Worm (Caenorhabditis elegans) whole organism, young adult: Measurements from ENCODE around the gene T06D8.9.
"Not testable (repeated sequence)": the region's sequence is repeated elsewhere in the genome, so short reads cannot be mapped to it uniquely, and the experiment has no call there.

Source experiments
- F49E8.2 ChIP-seq: sonication (generic microtip); optimal IDR thresholded peaks from 3 replicates; lab custom pipeline; 2017; ENCODE audit warnings: missing genetic modification characterization, mild to moderate bottlenecking, missing compliant biosample characterization, antibody characterized with exemption, moderate library complexity; ENCODE audit not compliant: insufficient read depth
- T07F8.4 ChIP-seq: sonication (generic microtip); optimal IDR thresholded peaks from 2 replicates; lab custom pipeline; 2016; ENCODE audit warnings: mild to moderate bottlenecking, missing genetic modification characterization, moderate library complexity, missing compliant biosample characterization
- bed-2 ChIP-seq: fragments of 200-800 bp; sonication (Bioruptor generic); IDR thresholded peaks from 2 replicates; pipeline ENCODE4 v1.3.6; 2022; ENCODE audit warnings: missing genetic modification reagents, missing genetic modification characterization, missing compliant biosample characterization
- snpc-4 ChIP-seq, 5 experiments: fragments of 150-350 bp in 1 of 5; sonication (generic microtip) in 4 of 5; optimal IDR thresholded peaks; 2 replicates each; lab custom pipeline; 2014 to 2018; ENCODE audit warnings: missing genetic modification characterization in 5 of 5, missing biosample characterization in 3 of 5, antibody characterized with exemption in 2 of 5, mild to moderate bottlenecking in 2 of 5, missing compliant biosample characterization in 2 of 5, missing genotype in 2 of 5, moderate library complexity in 2 of 5, missing genetic modification reagents in 1 of 5
- tbp1 ChIP-seq: fragments of 200-800 bp; sonication (Bioruptor generic); optimal IDR thresholded peaks from 2 replicates; lab custom pipeline; 2018; ENCODE audit warnings: mild to moderate bottlenecking, missing genetic modification characterization, missing compliant biosample characterization

- not testable (repeated sequence) for TF ChIP-seq snpc-4 (GFP tag; optimal IDR thresholded peaks at IDR 0.05; lab: Kevin White, UChicago); snpc-4 (tag; optimal IDR thresholded peaks at IDR 0.05; lab: Kevin White, UChicago); bed-2 (GFP tag; lab: Robert Waterston, UW); T07F8.4 (tag; lab: Kevin White, UChicago); F49E8.2; tbp1 (GFP tag; lab: Kevin White, UChicago)
Observed at ce11 chrII:11211661-11212060, 27.7 kb upstream of the T06D8.9 start.
